Fruit fly (Drosophila melanogaster) whole organism, embryonic: Measurements from ENCODE around the gene euc.

Source experiments
- Adf1 ChIP-seq: fragments of 200-800 bp; sonication (Bioruptor generic); IDR thresholded peaks from 2 replicates; pipeline ENCODE4 v1.3.6; 2022; ENCODE audit warnings: missing biosample characterization, missing genetic modification characterization
- Asciz ChIP-seq: fragments of 200-800 bp; sonication (Bioruptor generic); optimal IDR thresholded peaks from 2 replicates; lab custom pipeline; 2017; ENCODE audit warnings: missing biosample characterization, mild to moderate bottlenecking, missing genetic modification characterization, missing genetic modification reagents
- CG10565 ChIP-seq: fragments of 200-800 bp; sonication (Bioruptor generic); optimal IDR thresholded peaks from 3 replicates; lab custom pipeline; 2016; ENCODE audit warnings: missing biosample characterization, mild to moderate bottlenecking, missing genetic modification characterization
- CG11723 ChIP-seq: fragments of 200-800 bp; sonication (Bioruptor generic); optimal IDR thresholded peaks from 2 replicates; lab custom pipeline; 2017; ENCODE audit warnings: missing biosample characterization, mild to moderate bottlenecking, missing genetic modification characterization
- CG12155 ChIP-seq: fragments of 200-800 bp; sonication (Bioruptor generic); optimal IDR thresholded peaks from 3 replicates; lab custom pipeline; 2016; ENCODE audit warnings: missing biosample characterization, missing genetic modification characterization
- CG13775 ChIP-seq: fragments of 200-800 bp; sonication (Bioruptor generic); optimal IDR thresholded peaks from 3 replicates; lab custom pipeline; 2017; ENCODE audit warnings: missing biosample characterization, mild to moderate bottlenecking, missing genetic modification characterization
- CG14965 ChIP-seq: fragments of 200-800 bp; sonication (Bioruptor generic); optimal IDR thresholded peaks from 2 replicates; lab custom pipeline; 2016; ENCODE audit warnings: missing biosample characterization, missing genetic modification characterization, borderline replicate concordance
- CG15696 ChIP-seq: fragments of 200-800 bp; sonication (Bioruptor generic); optimal IDR thresholded peaks from 2 replicates; lab custom pipeline; 2019; ENCODE audit warnings: missing biosample characterization, mild to moderate bottlenecking, missing genetic modification characterization, moderate library complexity
- CG17912 ChIP-seq: fragments of 200-800 bp; sonication (Bioruptor generic); optimal IDR thresholded peaks from 2 replicates; lab custom pipeline; 2018; ENCODE audit warnings: missing biosample characterization, mild to moderate bottlenecking, missing genetic modification characterization
- CG1832 ChIP-seq: fragments of 200-800 bp; sonication (Bioruptor generic); optimal IDR thresholded peaks from 2 replicates; lab custom pipeline; 2017; ENCODE audit warnings: missing biosample characterization, mild to moderate bottlenecking, missing genetic modification characterization, inconsistent platforms
- CG2116 ChIP-seq: fragments of 200-800 bp; sonication (Bioruptor generic); optimal IDR thresholded peaks from 3 replicates; lab custom pipeline; 2018; ENCODE audit warnings: missing biosample characterization, mild to moderate bottlenecking, missing genetic modification characterization
- CG30403 ChIP-seq: fragments of 200-800 bp; sonication (Bioruptor generic); optimal IDR thresholded peaks from 3 replicates; lab custom pipeline; 2016; ENCODE audit warnings: missing biosample characterization, missing genetic modification characterization
- CG34422 ChIP-seq: fragments of 200-800 bp; sonication (Bioruptor generic); IDR thresholded peaks from 3 replicates; pipeline ENCODE4 v1.3.6; 2022; ENCODE audit warnings: missing biosample characterization, missing genetic modification characterization
- CG4424 ChIP-seq: fragments of 200-800 bp; sonication (Bioruptor generic); optimal IDR thresholded peaks from 3 replicates; lab custom pipeline; 2016; ENCODE audit warnings: missing biosample characterization, missing genetic modification characterization
- CG5180 ChIP-seq: fragments of 200-800 bp; sonication (Bioruptor generic); optimal IDR thresholded peaks from 3 replicates; lab custom pipeline; 2017; ENCODE audit warnings: missing biosample characterization, missing genetic modification characterization, mild to moderate bottlenecking, moderate library complexity, missing genetic modification reagents
- CG6791 ChIP-seq: fragments of 200-800 bp; sonication (Bioruptor generic); IDR thresholded peaks from 3 replicates; pipeline ENCODE4 v1.3.6; 2022; ENCODE audit warnings: missing biosample characterization, missing genetic modification characterization; ENCODE audit not compliant: partially characterized antibody
- CG6813 ChIP-seq: fragments of 200-800 bp; sonication (Bioruptor generic); optimal IDR thresholded peaks from 2 replicates; lab custom pipeline; 2017; ENCODE audit warnings: missing biosample characterization, missing genetic modification characterization, mild to moderate bottlenecking, moderate library complexity, missing genetic modification reagents
- CG7372 ChIP-seq: fragments of 200-800 bp; sonication (Bioruptor generic); IDR thresholded peaks from 2 replicates; pipeline ENCODE4 v1.3.6; 2022; ENCODE audit warnings: missing biosample characterization, missing genetic modification characterization
- CG7786 ChIP-seq: fragments of 200-800 bp; sonication (Bioruptor generic); optimal IDR thresholded peaks from 2 replicates; lab custom pipeline; 2016; ENCODE audit warnings: missing biosample characterization, missing genetic modification characterization
- CG8388 ChIP-seq: fragments of 200-800 bp; sonication (Bioruptor generic); optimal IDR thresholded peaks from 2 replicates; lab custom pipeline; 2019; ENCODE audit warnings: missing biosample characterization, mild to moderate bottlenecking, missing genetic modification characterization, moderate library complexity
- CG9215 ChIP-seq: fragments of 200-800 bp; sonication (Bioruptor generic); IDR thresholded peaks from 2 replicates; pipeline ENCODE4 v1.3.6; 2022; ENCODE audit warnings: missing biosample characterization, missing genetic modification characterization
- Camta ChIP-seq: fragments of 200-800 bp; sonication (Bioruptor generic); optimal IDR thresholded peaks from 2 replicates; lab custom pipeline; 2016; ENCODE audit warnings: missing biosample characterization, missing genetic modification characterization
- Dfd ChIP-seq, 2 experiments: fragments of >200 bp; optimal IDR thresholded peaks; 2 replicates each; lab custom pipeline; 2017; ENCODE audit warnings: missing biosample characterization in 2 of 2, missing genetic modification characterization in 2 of 2
- Dip2 ChIP-seq: fragments of 200-800 bp; sonication (Bioruptor generic); IDR thresholded peaks from 2 replicates; pipeline ENCODE4 v1.3.6; 2022; ENCODE audit warnings: missing biosample characterization, missing genetic modification characterization
- Elba2 ChIP-seq: fragments of 200-800 bp; sonication (Bioruptor generic); optimal IDR thresholded peaks from 3 replicates; lab custom pipeline; 2016; ENCODE audit warnings: missing biosample characterization, missing genetic modification characterization
- Ets65A ChIP-seq: fragments of 200-800 bp; sonication (Bioruptor generic); peaks from one replicate; lab custom pipeline; 2016; ENCODE audit warnings: missing biosample characterization, missing genetic modification characterization
- Hr3 ChIP-seq: fragments of 200-800 bp; sonication (Bioruptor generic); optimal IDR thresholded peaks from 3 replicates; lab custom pipeline; 2016; ENCODE audit warnings: missing biosample characterization, missing genetic modification characterization
- Kr ChIP-seq: fragments of 200-800 bp; sonication (Bioruptor generic); optimal IDR thresholded peaks from 2 replicates; lab custom pipeline; 2017; ENCODE audit warnings: missing biosample characterization, mild to moderate bottlenecking, missing genetic modification characterization
- Mes4 ChIP-seq: fragments of 200-800 bp; sonication (Bioruptor generic); optimal IDR thresholded peaks from 2 replicates; lab custom pipeline; 2016; ENCODE audit warnings: missing biosample characterization, missing genetic modification characterization
- Myb ChIP-seq: fragments of 200-800 bp; sonication (Bioruptor generic); optimal IDR thresholded peaks from 2 replicates; lab custom pipeline; 2016; ENCODE audit warnings: missing biosample characterization, missing genetic modification characterization
- Neu2 ChIP-seq: fragments of 200-800 bp; sonication (Bioruptor generic); optimal IDR thresholded peaks from 3 replicates; lab custom pipeline; 2016; ENCODE audit warnings: missing biosample characterization, missing genetic modification characterization, borderline replicate concordance
- Sin3A ChIP-seq: fragments of >200 bp; optimal IDR thresholded peaks from 2 replicates; lab custom pipeline; 2018
- Six4 ChIP-seq: fragments of 200-800 bp; sonication (Bioruptor generic); optimal IDR thresholded peaks from 2 replicates; lab custom pipeline; 2016; ENCODE audit warnings: missing biosample characterization, missing genetic modification characterization
- Stat92E ChIP-seq, 3 experiments: fragments of >200 bp in 2 of 3; fragments of 200-800 bp in 1 of 3; sonication (Bioruptor generic) in 1 of 3; optimal IDR thresholded peaks; 2 replicates each; lab custom pipeline; 2017 to 2019; ENCODE audit warnings: missing biosample characterization in 3 of 3, missing genetic modification characterization in 3 of 3, mild to moderate bottlenecking in 1 of 3, moderate library complexity in 1 of 3
- Vsx1 ChIP-seq: fragments of 200-800 bp; sonication (Bioruptor generic); optimal IDR thresholded peaks from 2 replicates; lab custom pipeline; 2017; ENCODE audit warnings: missing biosample characterization, mild to moderate bottlenecking, missing genetic modification characterization, missing genetic modification reagents
- az2 ChIP-seq: fragments of 200-800 bp; sonication (Bioruptor generic); optimal IDR thresholded peaks from 3 replicates; lab custom pipeline; 2016; ENCODE audit warnings: missing biosample characterization, missing genetic modification characterization
- bbx ChIP-seq: fragments of 200-800 bp; sonication (Bioruptor generic); IDR thresholded peaks from 2 replicates; pipeline ENCODE4 v1.3.6; 2022; ENCODE audit warnings: missing biosample characterization, missing genetic modification characterization; ENCODE audit not compliant: partially characterized antibody
- cad ChIP-seq: fragments of >200 bp; optimal IDR thresholded peaks from 2 replicates; lab custom pipeline; 2017; ENCODE audit warnings: missing biosample characterization, missing genetic modification characterization
- dimm ChIP-seq: fragments of 200-800 bp; sonication (Bioruptor generic); IDR thresholded peaks from 2 replicates; pipeline ENCODE4 v1.3.6; 2022; ENCODE audit warnings: missing biosample characterization, missing genetic modification characterization
- gcm2 ChIP-seq: fragments of 200-800 bp; sonication (Bioruptor generic); optimal IDR thresholded peaks from 2 replicates; lab custom pipeline; 2016; ENCODE audit warnings: missing biosample characterization, missing genetic modification characterization
- gem ChIP-seq: fragments of 200-800 bp; sonication (Bioruptor generic); optimal IDR thresholded peaks from 2 replicates; lab custom pipeline; 2019; ENCODE audit warnings: missing biosample characterization, mild to moderate bottlenecking, missing genetic modification characterization, moderate library complexity
- kah ChIP-seq: fragments of 200-800 bp; sonication (Bioruptor generic); optimal IDR thresholded peaks from 2 replicates; lab custom pipeline; 2018; ENCODE audit warnings: missing biosample characterization, mild to moderate bottlenecking, missing genetic modification characterization
- row ChIP-seq: fragments of 200-800 bp; sonication (Bioruptor generic); IDR thresholded peaks from 3 replicates; pipeline ENCODE4 v1.3.6; 2022; ENCODE audit warnings: missing biosample characterization, missing genetic modification characterization
- tll ChIP-seq, 2 experiments: fragments of 200-800 bp in 1 of 2; fragments of >200 bp in 1 of 2; sonication (Bioruptor generic) in 1 of 2; optimal IDR thresholded peaks; 2 replicates each; lab custom pipeline; 2017 to 2019; ENCODE audit warnings: missing biosample characterization in 2 of 2, missing genetic modification characterization in 2 of 2, mild to moderate bottlenecking in 1 of 2, moderate library complexity in 1 of 2
- ttk ChIP-seq: fragments of 200-800 bp; sonication (Bioruptor generic); IDR thresholded peaks from 2 replicates; pipeline ENCODE4 v2.1.2; 2022; ENCODE audit warnings: missing biosample characterization, missing genetic modification characterization
- tx ChIP-seq: fragments of 200-800 bp; sonication (Bioruptor generic); optimal IDR thresholded peaks from 2 replicates; lab custom pipeline; 2016; ENCODE audit warnings: missing biosample characterization, missing genetic modification characterization
- unc-4 ChIP-seq: fragments of 200-800 bp; sonication (Bioruptor generic); IDR thresholded peaks from 2 replicates; pipeline ENCODE4 v1.3.6; 2022; ENCODE audit warnings: missing biosample characterization, missing genetic modification characterization; ENCODE audit not compliant: partially characterized antibody
- vnd ChIP-seq: fragments of 200-800 bp; sonication (Bioruptor generic); IDR thresholded peaks from 3 replicates; pipeline ENCODE4 v1.3.6; 2022; ENCODE audit warnings: missing biosample characterization, missing genetic modification characterization; ENCODE audit not compliant: partially characterized antibody
- yki ChIP-seq: fragments of >200 bp; optimal IDR thresholded peaks from 3 replicates; lab custom pipeline; 2018
- zen2 ChIP-seq: fragments of 200-800 bp; sonication (Bioruptor generic); IDR thresholded peaks from 3 replicates; pipeline ENCODE4 v1.3.6; 2022; ENCODE audit warnings: missing biosample characterization, missing genetic modification characterization; ENCODE audit not compliant: partially characterized antibody

euc gene

dm6 chr3R:18995556-18996272, 17.1 kb upstream of the euc start (continued):
- TF ChIP-seq Elba2 (GFP tag; lab: Kevin White, UChicago) (no peak), Ets65A (GFP tag; lab: Kevin White, UChicago) (peak; percentile 95), Myb (no peak), CG30403 (peak; percentile 76), cad (GFP tag; lab: Kevin White, UChicago) (no peak), Neu2 (GFP tag; lab: Kevin White, UChicago) (no peak), az2 (peak; percentile 85), vnd (GFP tag; lab: Robert Waterston, UW) (no peak), tx (no peak), CG4424 (GFP tag; lab: Kevin White, UChicago) (peak; percentile 82), gcm2 (GFP tag; lab: Kevin White, UChicago) (peak; percentile 20), Sin3A (lab: Kevin White, UChicago) (no peak), CG6813 (GFP tag; lab: Kevin White, UChicago) (peak; percentile 54), CG17912 (GFP tag; lab: Kevin White, UChicago) (no peak), CG2116 (GFP tag; lab: Kevin White, UChicago) (peak; percentile 41), Dfd (GFP tag; optimal IDR thresholded peaks at IDR 0.05; lab: Kevin White, UChicago) (no peak), Hr3 (peak; percentile 69), dimm (GFP tag; lab: Robert Waterston, UW) (peak; percentile 81), ttk (GFP tag; lab: Robert Waterston, UW) (peak; percentile 76), CG1832 (GFP tag; lab: Kevin White, UChicago) (no peak), unc-4 (GFP tag; lab: Robert Waterston, UW) (no peak), CG10565 (GFP tag; lab: Kevin White, UChicago) (peak; percentile 25), row (GFP tag; lab: Robert Waterston, UW) (peak; percentile 84), bbx (GFP tag; lab: Robert Waterston, UW) (no peak), CG9215 (GFP tag; lab: Robert Waterston, UW) (peak; percentile 10; the same call in 1 of the 2 replicates), CG11723 (GFP tag; lab: Kevin White, UChicago) (peak; percentile 62), CG7372 (GFP tag; lab: Robert Waterston, UW) (no peak), CG5180 (GFP tag; lab: Kevin White, UChicago) (peak; percentile 70), CG15696 (tag; lab: Kevin White, UChicago) (peak; percentile 40), CG12155 (GFP tag; lab: Kevin White, UChicago) (peak; percentile 33), CG14965 (GFP tag; lab: Kevin White, UChicago) (no peak), CG7786 (GFP tag; lab: Kevin White, UChicago) (peak; percentile 27), tll (GFP tag; optimal IDR thresholded peaks at IDR 0.05; lab: Kevin White, UChicago) (no peak), zen2 (GFP tag; lab: Robert Waterston, UW) (no peak), CG13775 (GFP tag; lab: Kevin White, UChicago) (peak; percentile 55), Adf1 (no peak), CG8388 (GFP tag; lab: Kevin White, UChicago) (peak; percentile 85), Stat92E (GFP tag; optimal IDR thresholded peaks at IDR 0.05; lab: Kevin White, UChicago) (no peak), Kr (no peak), yki (lab: Kevin White, UChicago) (no peak), Dip2 (GFP tag; lab: Robert Waterston, UW) (no peak), Vsx1 (GFP tag; lab: Kevin White, UChicago) (no peak), CG34422 (GFP tag; lab: Robert Waterston, UW) (peak; percentile 69; the same call in 2 of the 3 replicates), Mes4 (peak; percentile 49), Six4 (peak; percentile 72), CG6791 (GFP tag; lab: Robert Waterston, UW) (no peak), Asciz (GFP tag; lab: Kevin White, UChicago) (peak; percentile 89), gem (tag; lab: Kevin White, UChicago) (peak; percentile 89), kah (GFP tag; lab: Kevin White, UChicago) (peak; percentile 69), Camta (GFP tag; lab: Kevin White, UChicago) (peak; percentile 76)
